Fruit fly (Drosophila melanogaster): ENCODE measurements around the gene Jhbp14.

Gene Jhbp14

dm6 chr2L:13225225-13225840 lies 11.0 kb upstream of the Jhbp14 start, which contains the start of gene CG15480:
Gene CG15480, minus strand, starts transcription at chr2L:13225275.
- TF ChIP-seq dl (GFP tag; optimal IDR thresholded peaks at IDR 0.05; ENCODE audit: insufficient read depth in 1 of 2, partially characterized antibody in 2 of 2) (no peak), brk (GFP tag; optimal IDR thresholded peaks at IDR 0.05) (no peak), jim (GFP tag; optimal IDR thresholded peaks at IDR 0.05) (no peak), woc (GFP tag; optimal IDR thresholded peaks at IDR 0.05) (no peak), tai (GFP tag; optimal IDR thresholded peaks at IDR 0.05) (no peak), sage (GFP tag; optimal IDR thresholded peaks at IDR 0.05) (no peak), Dif (GFP tag; optimal IDR thresholded peaks at IDR 0.05; ENCODE audit: partially characterized antibody) (no peak), Myc (optimal IDR thresholded peaks at IDR 0.05) (no peak), h (GFP tag; optimal IDR thresholded peaks at IDR 0.05) (no peak), fru (GFP tag; optimal IDR thresholded peaks at IDR 0.05) (no peak), rgr (GFP tag; optimal IDR thresholded peaks at IDR 0.05) (no peak), Dfd (GFP tag; optimal IDR thresholded peaks at IDR 0.05) (no peak), CG32264 (GFP tag; optimal IDR thresholded peaks at IDR 0.05) (no peak), N (GFP tag; optimal IDR thresholded peaks at IDR 0.05) (no peak), ey (GFP tag; optimal IDR thresholded peaks at IDR 0.05) (no peak), Hnf4 (GFP tag; optimal IDR thresholded peaks at IDR 0.05) (no peak), dsf (GFP tag; optimal IDR thresholded peaks at IDR 0.05; ENCODE audit: borderline replicate concordance) (no peak), OdsH (GFP tag; optimal IDR thresholded peaks at IDR 0.05) (no peak), Mio (GFP tag; optimal IDR thresholded peaks at IDR 0.05) (no peak), HLH106 (tag; optimal IDR thresholded peaks at IDR 0.05) (no peak)

- TF ChIP-seq Hnf4 (GFP tag; optimal IDR thresholded peaks at IDR 0.05) (no peak), dmrt93B (GFP tag; optimal IDR thresholded peaks at IDR 0.05) (no peak)
Measured at dm6 chr2L:13227242-13227641, 9.1 kb upstream of the Jhbp14 start, which contains the start of gene CG16813. Gene CG16813, plus strand, starts transcription at chr2L:13227529.

DNA sequence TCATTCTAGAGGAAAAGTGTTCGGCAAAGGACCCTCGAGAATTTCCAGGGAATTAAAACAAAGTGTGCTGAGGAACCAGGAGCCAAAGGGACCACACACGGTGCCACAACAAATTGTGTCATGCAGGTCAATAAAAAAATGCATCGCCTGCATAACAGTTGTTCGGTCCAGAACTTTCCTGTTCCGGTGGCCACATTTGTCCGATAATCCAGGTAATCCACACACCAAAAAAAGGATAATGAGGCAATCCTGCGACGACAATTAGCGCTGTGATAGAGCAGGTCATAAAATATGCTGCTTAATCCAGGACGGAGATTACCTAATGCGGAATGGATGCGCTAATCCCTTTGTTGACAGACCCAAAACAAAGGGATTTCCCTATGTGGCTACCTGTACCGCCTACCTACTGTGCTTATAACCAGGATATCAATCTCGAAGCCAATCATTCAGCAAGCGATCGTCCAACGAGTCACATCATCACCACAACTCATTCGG lies 6.9 kb upstream of the Jhbp14 start, which contains the start of gene CG16815:
TSS of gene CG16815 (plus strand) at position 445 of the 495 bp plus-strand sequence.
- TF ChIP-seq fru (GFP tag; optimal IDR thresholded peaks at IDR 0.05) (no peak), OdsH (GFP tag; optimal IDR thresholded peaks at IDR 0.05) (no peak), tai (GFP tag; optimal IDR thresholded peaks at IDR 0.05) (no peak), Jra (GFP tag; optimal IDR thresholded peaks at IDR 0.05) (no peak), Hnf4 (GFP tag; optimal IDR thresholded peaks at IDR 0.05) (no peak), sage (GFP tag; optimal IDR thresholded peaks at IDR 0.05) (no peak), Hr83 (GFP tag; optimal IDR thresholded peaks at IDR 0.05; ENCODE audit: poor library complexity, severe bottlenecking) (no peak), Dfd (GFP tag; optimal IDR thresholded peaks at IDR 0.05) (no peak), woc (GFP tag; optimal IDR thresholded peaks at IDR 0.05) (no peak), Mio (GFP tag; optimal IDR thresholded peaks at IDR 0.05) (no peak), psq (GFP tag; optimal IDR thresholded peaks at IDR 0.05) (no peak), sv (GFP tag; optimal IDR thresholded peaks at IDR 0.05) (no peak), h (GFP tag; optimal IDR thresholded peaks at IDR 0.05) (no peak), foxo (GFP tag; optimal IDR thresholded peaks at IDR 0.05) (no peak), N (GFP tag; optimal IDR thresholded peaks at IDR 0.05) (no peak), rgr (GFP tag; optimal IDR thresholded peaks at IDR 0.05) (no peak)

DNA sequence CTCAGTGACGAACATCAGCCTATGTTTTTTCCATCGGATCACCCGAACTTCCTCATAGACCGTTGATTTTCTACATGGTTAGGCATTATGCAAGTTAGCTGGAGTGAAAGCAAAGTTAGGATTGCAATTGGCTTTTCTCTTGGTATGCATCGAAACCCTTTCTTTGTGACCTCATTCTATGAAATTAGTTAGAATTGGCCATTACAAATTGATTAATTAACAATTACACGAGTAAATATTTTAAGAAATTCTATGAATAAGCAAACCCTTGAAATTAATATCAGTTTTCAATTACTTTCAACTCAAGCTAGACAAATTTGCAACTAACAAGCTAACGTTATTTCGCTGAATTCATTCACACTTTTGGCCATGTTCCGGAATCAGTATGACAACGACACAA lies 4.6 kb upstream of the Jhbp14 start, which contains the start of gene Prosalpha6T:
TSS of gene Prosalpha6T (plus strand) at position 301 of the 400 bp plus-strand sequence.
- TF ChIP-seq Sp1 (GFP tag; optimal IDR thresholded peaks at IDR 0.05), result no peak
- TF ChIP-seq Vsx2 (GFP tag; optimal IDR thresholded peaks at IDR 0.05; ENCODE audit: partially characterized antibody), result no peak
- TF ChIP-seq psq (GFP tag; optimal IDR thresholded peaks at IDR 0.05), result no peak
- TF ChIP-seq fru (GFP tag; optimal IDR thresholded peaks at IDR 0.05), result no peak
- TF ChIP-seq CG9705 (GFP tag; optimal IDR thresholded peaks at IDR 0.05), result no peak
- no peak for TF ChIP-seq CrebA (GFP tag; optimal IDR thresholded peaks at IDR 0.05; ENCODE audit: borderline replicate concordance)
- no peak for TF ChIP-seq br (GFP tag; optimal IDR thresholded peaks at IDR 0.05)
- no peak for TF ChIP-seq dl (GFP tag; optimal IDR thresholded peaks at IDR 0.05; ENCODE audit: insufficient read depth in 1 of 2, partially characterized antibody in 2 of 2)
- TF ChIP-seq GATAd (GFP tag; optimal IDR thresholded peaks at IDR 0.05), result no peak
- TF ChIP-seq Hr78 (GFP tag; optimal IDR thresholded peaks at IDR 0.05), result no peak
